Worm (Caenorhabditis elegans): ENCODE results near the gene srh-8.

DNA sequence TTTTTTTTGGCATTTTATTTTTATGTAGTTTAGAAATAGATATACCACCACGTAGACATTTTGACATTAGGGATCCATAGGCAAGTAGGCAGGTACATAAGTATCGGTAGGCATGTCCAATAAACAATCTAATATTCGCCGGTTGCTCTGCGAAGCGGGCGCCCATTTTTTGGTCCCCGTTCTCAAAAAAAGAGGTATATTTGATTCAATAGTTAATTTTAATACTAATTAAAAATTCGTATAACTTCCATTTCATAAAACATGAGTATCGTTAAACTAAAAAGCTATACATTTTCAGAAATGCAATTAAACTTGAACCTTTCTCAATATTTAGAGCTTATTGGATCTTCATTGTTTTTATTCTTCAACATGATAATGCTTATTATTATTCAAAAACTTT, 28.4 kb upstream of the srh-8 start, which contains the start of gene str-83:
- TF ChIP-seq mep-1 (tag; optimal IDR thresholded peaks at IDR 0.05): no peak
- no peak for TF ChIP-seq unc-62 (GFP tag; optimal IDR thresholded peaks at IDR 0.05)
- no peak for TF ChIP-seq M03D4.4 (tag; optimal IDR thresholded peaks at IDR 0.05)
- TF ChIP-seq nhr-2 (tag; optimal IDR thresholded peaks at IDR 0.05): no peak
- no peak for TF ChIP-seq nhr-12 (tag; optimal IDR thresholded peaks at IDR 0.05)
- no peak for TF ChIP-seq tbx-8 (GFP tag; optimal IDR thresholded peaks at IDR 0.05)
- no peak for TF ChIP-seq ces-1 (GFP tag; optimal IDR thresholded peaks at IDR 0.05)
- TF ChIP-seq lin-13 (tag; optimal IDR thresholded peaks at IDR 0.05): no peak
- TF ChIP-seq unc-39 (tag; optimal IDR thresholded peaks at IDR 0.05): no peak
- no peak for TF ChIP-seq bed-3 (GFP tag; optimal IDR thresholded peaks at IDR 0.05)
- no peak for TF ChIP-seq nhr-237 (tag; optimal IDR thresholded peaks at IDR 0.05)
- no peak for TF ChIP-seq snpc-4 (tag; optimal IDR thresholded peaks at IDR 0.05)
- no peak for TF ChIP-seq mab-5 (tag; optimal IDR thresholded peaks at IDR 0.05)
